Worm (Caenorhabditis elegans): ENCODE measurements around the gene T19D12.1.

ce11 chrII:6673894-6674293, 7.2 kb downstream of the T19D12.1 start, which contains the start of gene H43E16.1:
- no peak for TF ChIP-seq fos-1 (tag; optimal IDR thresholded peaks at IDR 0.05)
- TF ChIP-seq F49E8.2 (tag; optimal IDR thresholded peaks at IDR 0.05; ENCODE audit: borderline replicate concordance) = no peak
- TF ChIP-seq F10B5.3 (tag; optimal IDR thresholded peaks at IDR 0.05) = no peak
- no peak for TF ChIP-seq nhr-76 (tag; optimal IDR thresholded peaks at IDR 0.05)
- TF ChIP-seq sdz-12 (GFP tag; optimal IDR thresholded peaks at IDR 0.05) = no peak
- no peak for TF ChIP-seq nhr-11 (tag; optimal IDR thresholded peaks at IDR 0.05)
- TF ChIP-seq R02D3.7 (tag; optimal IDR thresholded peaks at IDR 0.05) = no peak
